Fruit fly (Drosophila melanogaster) whole organism, larva: ENCODE data around the gene dgt6.
A peak's percentile ranks its signal among the peaks of the same experiment; 100 is the strongest.

Source experiments
- noc ChIP-seq: fragments of 200-800 bp; sonication (Bioruptor generic); optimal IDR thresholded peaks from 3 replicates; lab custom pipeline; 2019; ENCODE audit warnings: missing biosample characterization, mild to moderate bottlenecking, missing genetic modification characterization, moderate library complexity

dgt6 gene

dm6 chr3R:29122817-29123611 lies 7.8 kb downstream of the dgt6 start, which contains the start of the genes yem and Ctl2:
Gene yem (minus strand): TSS chr3R:29122879.
Gene Ctl2 (plus strand): TSS chr3R:29123370.
- TF ChIP-seq noc (tag; lab: Kevin White, UChicago): peak; percentile 63

dm6 chr3R:29116167-29116725 lies 14.5 kb downstream of the dgt6 start, which contains the start of gene Atg14:
Gene Atg14 (plus strand): TSS chr3R:29116391.
- peak; percentile 2 for TF ChIP-seq noc (tag; lab: Kevin White, UChicago)

dm6 chr3R:29113392-29113791 lies 17.4 kb downstream of the dgt6 start:
- no peak for TF ChIP-seq noc (tag; lab: Kevin White, UChicago)

dm6 chr3R:29112398-29113150 lies 18.2 kb downstream of the dgt6 start, which contains the start of the genes alpha-Man-Ib and Pdhb:
Gene alpha-Man-Ib (minus strand): TSS chr3R:29112822.
Gene Pdhb (plus strand): TSS chr3R:29113071.
- TF ChIP-seq noc (tag; lab: Kevin White, UChicago): peak; percentile 60

- peak; percentile 82 for TF ChIP-seq noc (tag; lab: Kevin White, UChicago)
Observed at dm6 chr3R:29111795-29112194, 19.0 kb downstream of the dgt6 start.

- no peak for TF ChIP-seq noc (tag; lab: Kevin White, UChicago)
Observed at dm6 chr3R:29103227-29103626, 27.5 kb downstream of the dgt6 start.

- TF ChIP-seq noc (tag; lab: Kevin White, UChicago): no peak
Observed at dm6 chr3R:29098022-29098421, 32.8 kb downstream of the dgt6 start.

dm6 chr3R:29096009-29096443 lies 34.7 kb downstream of the dgt6 start:
- TF ChIP-seq noc (tag; lab: Kevin White, UChicago): no peak

- no peak for TF ChIP-seq noc (tag; lab: Kevin White, UChicago)
Observed at dm6 chr3R:29095525-29095924, 35.2 kb downstream of the dgt6 start.

- TF ChIP-seq noc (tag; lab: Kevin White, UChicago): no peak
Observed at dm6 chr3R:29094152-29094551, 36.6 kb downstream of the dgt6 start.

dm6 chr3R:29091609-29092008 lies 39.2 kb downstream of the dgt6 start:
- no peak for TF ChIP-seq noc (tag; lab: Kevin White, UChicago)

dm6 chr3R:29089662-29090007 lies 41.1 kb downstream of the dgt6 start:
- no peak for TF ChIP-seq noc (tag; lab: Kevin White, UChicago)

- no peak for TF ChIP-seq noc (tag; lab: Kevin White, UChicago)
Observed at dm6 chr3R:29088938-29089661, 41.7 kb downstream of the dgt6 start.

dm6 chr3R:29087926-29088487 lies 42.8 kb downstream of the dgt6 start:
- no peak for TF ChIP-seq noc (tag; lab: Kevin White, UChicago)

dm6 chr3R:29087302-29087782 lies 43.4 kb downstream of the dgt6 start:
- no peak for TF ChIP-seq noc (tag; lab: Kevin White, UChicago)
